Worm (Caenorhabditis elegans): ENCODE data around the gene vha-17.

vha-17 gene

DNA sequence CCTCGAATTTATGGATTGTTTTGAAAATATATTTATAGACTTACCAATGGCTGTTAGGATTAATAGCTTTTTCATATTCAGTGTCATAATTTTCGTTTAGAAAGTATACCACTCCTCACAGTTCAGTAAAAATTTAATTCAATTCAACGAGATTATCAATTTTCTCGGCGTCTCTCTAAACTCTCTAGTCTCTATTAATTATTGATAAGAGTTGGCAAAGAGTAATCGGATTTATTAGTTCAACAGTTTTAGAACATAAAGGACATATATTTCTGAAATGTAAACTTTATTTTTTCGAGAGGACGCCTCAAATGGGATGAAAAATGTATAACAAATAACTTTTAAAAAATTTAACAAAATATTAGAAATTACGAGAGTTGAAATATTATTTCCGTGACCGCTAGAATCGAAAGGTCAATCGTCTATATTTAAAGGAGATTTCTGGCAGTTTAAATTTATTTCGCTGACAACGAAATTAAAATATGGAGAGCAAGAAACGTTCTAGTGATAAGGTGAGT is 2.4 kb downstream of the vha-17 start, which contains the start of the genes nspg-11 and F49C12.15:
TSS of gene nspg-11 (minus strand) at position 101 of the 518 bp plus-strand sequence.
TSS of gene F49C12.15 (plus strand) at position 468 of the 518 bp plus-strand sequence.
- TF ChIP-seq med-1 (GFP tag; optimal IDR thresholded peaks at IDR 0.05; ENCODE audit: insufficient read depth) (no peak), cog-1 (tag; optimal IDR thresholded peaks at IDR 0.05) (no peak), flt-1 (GFP tag; IDR thresholded peaks at IDR 0.05) (no peak), klf-2 (GFP tag; conservative IDR thresholded peaks at IDR 0.05) (no peak)

DNA sequence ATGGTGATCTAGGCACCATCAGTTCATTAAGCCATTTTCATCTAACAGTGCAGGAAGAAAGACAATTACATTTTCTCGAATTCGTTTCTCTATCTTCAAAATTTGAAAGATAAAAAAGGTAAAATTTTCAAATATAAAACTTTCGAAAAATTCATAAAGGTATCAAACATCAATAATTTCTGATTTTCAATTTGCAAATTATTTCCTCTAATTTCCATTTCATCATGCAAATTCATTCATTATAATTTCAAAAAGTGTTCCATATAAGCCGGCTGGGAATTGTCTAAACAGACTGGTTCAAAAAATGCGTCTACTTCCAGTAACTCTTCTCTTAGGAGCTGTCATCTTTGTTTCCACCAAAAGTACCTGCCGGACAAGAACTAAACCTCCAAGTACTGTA is 6.1 kb downstream of the vha-17 start, which contains the start of gene clec-183:
TSS of gene clec-183 (plus strand) at position 301 of the 400 bp plus-strand sequence.
- TF ChIP-seq ztf-23 (GFP tag; IDR thresholded peaks at IDR 0.05) (no peak), tab-1 (GFP tag; IDR thresholded peaks at IDR 0.05) (no peak), T22C8.4 (GFP tag; IDR thresholded peaks at IDR 0.05) (no peak), med-1 (GFP tag; optimal IDR thresholded peaks at IDR 0.05; ENCODE audit: insufficient read depth) (no peak), ztf-29 (GFP tag; IDR thresholded peaks at IDR 0.05) (no peak), cog-1 (tag; optimal IDR thresholded peaks at IDR 0.05) (no peak), klf-2 (GFP tag; conservative IDR thresholded peaks at IDR 0.05) (no peak), ref-1 (GFP tag; conservative IDR thresholded peaks at IDR 0.05) (no peak), flt-1 (GFP tag; IDR thresholded peaks at IDR 0.05) (no peak)

DNA sequence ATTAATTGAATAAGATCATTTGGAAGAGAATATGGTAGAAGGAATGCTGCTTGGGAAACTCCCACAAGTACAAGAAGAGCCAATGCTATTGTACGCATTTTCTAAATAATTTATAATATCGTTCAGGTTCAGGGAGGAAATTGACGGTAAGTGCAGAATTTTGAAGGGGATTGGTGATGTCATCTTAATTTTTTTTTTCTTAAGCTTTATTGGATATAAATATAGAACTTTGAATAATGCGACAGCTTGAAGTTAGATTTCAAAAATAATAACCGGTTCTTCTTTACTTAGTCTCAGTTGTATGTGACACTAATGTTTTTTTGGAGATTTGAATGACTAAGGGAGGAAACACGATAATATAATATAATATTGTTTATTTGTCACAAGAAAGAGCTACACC is 9.2 kb downstream of the vha-17 start, which contains the start of gene nspg-7.1:
TSS of gene nspg-7.1 (minus strand) at position 101 of the 400 bp plus-strand sequence.
- TF ChIP-seq tab-1 (GFP tag; IDR thresholded peaks at IDR 0.05): no peak
- no peak for TF ChIP-seq med-1 (GFP tag; optimal IDR thresholded peaks at IDR 0.05; ENCODE audit: insufficient read depth)

DNA sequence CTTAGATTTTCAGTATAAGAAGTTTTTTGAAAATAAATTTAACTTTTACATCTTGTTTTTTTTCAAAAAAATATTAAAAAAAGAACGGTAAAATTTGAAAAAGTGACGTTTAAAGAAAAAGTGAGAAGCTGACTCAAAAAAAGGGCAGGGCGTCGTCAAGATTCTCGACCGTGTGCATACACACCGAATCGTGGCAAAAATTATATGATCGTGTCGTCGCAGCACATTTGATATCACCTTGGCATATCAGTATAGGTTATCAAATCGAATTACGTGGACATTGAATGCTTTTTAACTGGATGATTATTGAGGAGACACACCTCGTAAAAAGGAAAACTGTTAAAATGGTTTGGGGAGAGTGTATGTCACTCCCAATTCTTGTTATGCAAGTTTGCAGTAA is 11.4 kb downstream of the vha-17 start:
- no peak for TF ChIP-seq tab-1 (GFP tag; IDR thresholded peaks at IDR 0.05)
- no peak for TF ChIP-seq ztf-23 (GFP tag; IDR thresholded peaks at IDR 0.05)
- TF ChIP-seq T22C8.4 (GFP tag; IDR thresholded peaks at IDR 0.05): no peak
- TF ChIP-seq cog-1 (tag; optimal IDR thresholded peaks at IDR 0.05): no peak
- TF ChIP-seq ref-1 (GFP tag; conservative IDR thresholded peaks at IDR 0.05): no peak
- no peak for TF ChIP-seq med-1 (GFP tag; optimal IDR thresholded peaks at IDR 0.05; ENCODE audit: insufficient read depth)
- no peak for TF ChIP-seq ztf-29 (GFP tag; IDR thresholded peaks at IDR 0.05)
- no peak for TF ChIP-seq flt-1 (GFP tag; IDR thresholded peaks at IDR 0.05)
- TF ChIP-seq klf-2 (GFP tag; conservative IDR thresholded peaks at IDR 0.05): no peak

DNA sequence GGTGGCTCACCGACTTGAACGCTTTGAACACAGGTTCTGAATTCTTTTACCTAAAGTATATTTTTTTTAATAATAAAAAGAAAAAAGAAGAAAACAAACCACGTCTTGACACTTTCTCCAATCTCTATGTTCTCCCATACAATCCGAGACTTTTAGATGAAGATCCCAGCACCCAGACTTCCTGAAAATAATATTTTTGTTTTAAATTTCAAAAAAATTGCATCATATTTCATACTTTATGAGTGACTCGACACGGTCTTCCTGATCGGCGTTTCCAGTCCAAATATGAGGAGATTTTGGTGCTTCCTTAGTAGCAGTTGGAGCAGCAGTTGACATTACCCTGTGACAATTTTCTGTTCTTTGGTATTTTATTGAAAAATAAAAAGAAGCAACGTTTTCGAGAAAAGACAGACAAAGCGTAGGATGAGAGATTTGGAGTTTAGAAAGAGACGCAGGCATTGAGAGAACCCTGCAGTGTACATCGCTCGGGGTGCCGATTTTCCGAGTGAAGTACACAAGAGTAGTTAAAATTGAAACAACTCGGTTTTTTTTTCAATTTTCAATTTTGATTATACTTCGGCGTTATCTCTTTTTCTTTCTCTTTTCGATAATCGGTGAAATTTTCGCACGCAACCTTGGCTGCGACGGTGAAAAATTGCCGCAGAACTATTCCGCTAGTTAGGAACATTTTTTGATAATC is 14.1 kb downstream of the vha-17 start, which contains the start of the genes coa-4 and T20D3.14:
TSS of gene coa-4 (minus strand) at position 51 of the 700 bp plus-strand sequence.
TSS of gene T20D3.14 (minus strand) at position 358 of the 700 bp plus-strand sequence.
- TF ChIP-seq ztf-29 (GFP tag; IDR thresholded peaks at IDR 0.05): no peak
- TF ChIP-seq tab-1 (GFP tag; IDR thresholded peaks at IDR 0.05): no peak
- TF ChIP-seq cog-1 (tag; optimal IDR thresholded peaks at IDR 0.05): no peak
- TF ChIP-seq ztf-23 (GFP tag; IDR thresholded peaks at IDR 0.05): no peak
- TF ChIP-seq med-1 (GFP tag; optimal IDR thresholded peaks at IDR 0.05; ENCODE audit: insufficient read depth): no peak
- TF ChIP-seq klf-2 (GFP tag; conservative IDR thresholded peaks at IDR 0.05): no peak
- TF ChIP-seq flt-1 (GFP tag; IDR thresholded peaks at IDR 0.05): no peak
- TF ChIP-seq ref-1 (GFP tag; conservative IDR thresholded peaks at IDR 0.05): no peak
- TF ChIP-seq T22C8.4 (GFP tag; IDR thresholded peaks at IDR 0.05): no peak

DNA sequence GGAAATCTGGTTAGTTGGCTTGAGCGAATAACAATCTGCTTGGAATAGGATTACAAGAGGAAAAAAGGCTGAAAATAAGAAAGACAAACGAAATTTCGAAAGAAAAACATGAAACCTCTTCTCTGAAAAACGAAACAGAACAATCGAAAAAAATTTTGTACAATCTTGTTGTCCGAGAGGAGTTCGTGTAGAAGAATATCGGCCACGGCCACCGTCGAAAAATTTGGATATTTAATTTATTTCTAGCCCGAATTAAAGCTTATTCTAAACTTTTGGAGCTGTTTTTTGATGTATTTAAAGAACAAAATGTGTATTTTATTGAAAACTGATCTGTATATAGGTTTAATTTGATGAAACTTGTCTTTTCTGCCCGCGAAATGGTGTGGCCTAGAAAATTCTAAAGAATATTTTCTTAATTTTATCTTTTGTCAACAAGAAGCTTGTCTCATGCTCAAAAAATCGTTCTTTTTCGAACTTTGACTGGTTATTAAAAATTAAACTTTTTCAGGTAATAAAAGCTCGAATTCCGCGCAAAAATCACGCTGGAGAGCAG is 15.0 kb downstream of the vha-17 start, which contains the start of gene T20D3.5:
TSS of gene T20D3.5 (plus strand) at position 503 of the 553 bp plus-strand sequence.
- TF ChIP-seq ztf-23 (GFP tag; IDR thresholded peaks at IDR 0.05) (no peak), med-1 (GFP tag; optimal IDR thresholded peaks at IDR 0.05; ENCODE audit: insufficient read depth) (no peak), ztf-29 (GFP tag; IDR thresholded peaks at IDR 0.05) (no peak), T22C8.4 (GFP tag; IDR thresholded peaks at IDR 0.05) (no peak), flt-1 (GFP tag; IDR thresholded peaks at IDR 0.05) (no peak), klf-2 (GFP tag; conservative IDR thresholded peaks at IDR 0.05) (no peak), cog-1 (tag; optimal IDR thresholded peaks at IDR 0.05) (no peak), ref-1 (GFP tag; conservative IDR thresholded peaks at IDR 0.05) (no peak)

DNA sequence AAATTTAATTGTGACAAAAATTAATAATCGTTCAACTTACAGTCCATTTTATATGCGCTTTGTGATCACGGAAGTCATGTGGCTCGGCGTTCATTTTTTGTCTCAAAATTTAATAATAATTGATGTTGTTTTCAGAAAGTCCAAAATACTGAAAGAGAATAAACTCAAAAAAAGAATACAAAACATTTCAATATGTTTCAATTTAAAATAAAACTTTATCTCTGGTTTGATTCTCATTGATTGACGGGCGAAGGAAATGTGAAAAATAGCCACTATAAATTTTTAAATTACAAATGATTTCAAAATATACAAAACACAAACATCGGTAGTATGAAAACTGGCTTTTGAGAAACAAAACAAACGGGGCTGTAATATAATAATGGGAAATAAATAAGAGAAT is 17.6 kb downstream of the vha-17 start, which contains the start of gene T20D3.6:
TSS of gene T20D3.6 (minus strand) at position 101 of the 400 bp plus-strand sequence.
- TF ChIP-seq tab-1 (GFP tag; IDR thresholded peaks at IDR 0.05): no peak
- TF ChIP-seq cog-1 (tag; optimal IDR thresholded peaks at IDR 0.05): no peak
- TF ChIP-seq T22C8.4 (GFP tag; IDR thresholded peaks at IDR 0.05): no peak
- no peak for TF ChIP-seq ztf-29 (GFP tag; IDR thresholded peaks at IDR 0.05)
- TF ChIP-seq med-1 (GFP tag; optimal IDR thresholded peaks at IDR 0.05; ENCODE audit: insufficient read depth): no peak
- no peak for TF ChIP-seq ref-1 (GFP tag; conservative IDR thresholded peaks at IDR 0.05)
- TF ChIP-seq ztf-23 (GFP tag; IDR thresholded peaks at IDR 0.05): no peak
- no peak for TF ChIP-seq flt-1 (GFP tag; IDR thresholded peaks at IDR 0.05)
- no peak for TF ChIP-seq klf-2 (GFP tag; conservative IDR thresholded peaks at IDR 0.05)

DNA sequence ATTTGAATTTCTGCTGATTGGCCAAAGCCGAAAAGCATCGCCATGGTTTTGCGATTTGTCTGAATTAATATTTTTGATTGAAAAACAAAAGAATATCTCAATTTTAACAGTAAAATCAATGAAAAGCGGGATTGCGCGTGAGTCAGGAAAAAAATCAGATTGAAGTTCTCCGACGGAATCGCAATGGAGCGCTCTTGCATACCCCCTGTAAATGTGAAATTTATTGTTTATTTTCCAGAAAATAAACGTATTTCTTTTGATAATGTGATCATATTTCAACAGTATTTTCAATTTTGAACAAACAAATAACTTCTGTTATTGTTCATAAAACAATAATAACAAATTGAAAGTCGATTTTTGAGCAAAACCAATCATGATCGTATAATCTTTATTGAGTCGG is 20.0 kb downstream of the vha-17 start, which contains the start of gene vps-26:
TSS of gene vps-26 (minus strand) at position 200 of the 400 bp plus-strand sequence.
- TF ChIP-seq cog-1 (tag; optimal IDR thresholded peaks at IDR 0.05) (no peak), ztf-23 (GFP tag; IDR thresholded peaks at IDR 0.05) (no peak), ref-1 (GFP tag; conservative IDR thresholded peaks at IDR 0.05) (no peak), tab-1 (GFP tag; IDR thresholded peaks at IDR 0.05) (no peak)

DNA sequence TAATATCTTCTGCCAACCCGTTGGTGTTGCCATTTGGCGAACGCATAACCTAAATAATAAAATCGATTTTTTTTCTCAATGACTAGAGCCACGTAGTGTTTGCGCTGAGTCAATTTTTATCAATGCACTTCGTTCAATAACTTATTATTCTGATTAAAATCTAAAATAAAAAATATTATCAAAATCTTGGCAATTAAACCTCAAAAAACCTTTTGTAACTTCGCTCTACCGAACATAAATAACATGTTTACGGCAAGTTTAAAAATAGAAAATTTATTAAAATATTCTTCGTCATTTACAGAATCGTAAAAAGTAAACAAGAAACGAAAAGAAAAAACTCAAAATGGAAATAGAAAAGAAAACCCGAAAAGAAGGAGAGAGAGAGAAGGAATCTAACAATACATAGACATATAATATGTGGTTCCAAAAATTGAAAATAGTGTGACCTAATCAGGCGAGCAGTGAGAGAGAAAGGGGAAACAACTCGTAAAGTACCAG is 21.6 kb downstream of the vha-17 start, which contains the start of gene pigc-1:
TSS of gene pigc-1 (minus strand) at position 51 of the 498 bp plus-strand sequence.
- TF ChIP-seq T22C8.4 (GFP tag; IDR thresholded peaks at IDR 0.05): no peak
- TF ChIP-seq klf-2 (GFP tag; conservative IDR thresholded peaks at IDR 0.05): no peak
- no peak for TF ChIP-seq ref-1 (GFP tag; conservative IDR thresholded peaks at IDR 0.05)
- no peak for TF ChIP-seq med-1 (GFP tag; optimal IDR thresholded peaks at IDR 0.05; ENCODE audit: insufficient read depth)
- TF ChIP-seq cog-1 (tag; optimal IDR thresholded peaks at IDR 0.05): no peak
- TF ChIP-seq ztf-29 (GFP tag; IDR thresholded peaks at IDR 0.05): no peak
- no peak for TF ChIP-seq ztf-23 (GFP tag; IDR thresholded peaks at IDR 0.05)
- no peak for TF ChIP-seq flt-1 (GFP tag; IDR thresholded peaks at IDR 0.05)
- no peak for TF ChIP-seq tab-1 (GFP tag; IDR thresholded peaks at IDR 0.05)

All from whole organism, midembryonic.